Worm (Caenorhabditis elegans) whole organism, late embryonic: ENCODE results near the gene set-30.
A peak's percentile ranks its signal among the peaks of the same experiment; 100 is the strongest.

Experiments used
- F13H6.1 ChIP-seq: sonication (generic microtip); optimal IDR thresholded peaks from 2 replicates; lab custom pipeline; 2016; ENCODE audit warnings: missing genetic modification characterization, missing compliant biosample characterization
- K09A11.1 ChIP-seq: sonication (generic microtip); optimal IDR thresholded peaks from 2 replicates; lab custom pipeline; 2017; ENCODE audit warnings: antibody characterized with exemption, mild to moderate bottlenecking, missing genetic modification characterization, missing compliant biosample characterization; ENCODE audit not compliant: insufficient read depth
- Y22D7AL.16 ChIP-seq: sonication (generic microtip); optimal IDR thresholded peaks from 2 replicates; lab custom pipeline; 2016; ENCODE audit warnings: missing genetic modification characterization, missing compliant biosample characterization
- ahr-1 ChIP-seq: sonication (generic microtip); optimal IDR thresholded peaks from 2 replicates; lab custom pipeline; 2016; ENCODE audit warnings: missing genetic modification characterization, missing compliant biosample characterization
- ama-1 ChIP-seq: fragments of 150-350 bp; optimal IDR thresholded peaks from 2 replicates; lab custom pipeline; 2014
- ceh-14 ChIP-seq: sonication (generic microtip); optimal IDR thresholded peaks from 2 replicates; lab custom pipeline; 2016; ENCODE audit warnings: missing genotype, missing genetic modification characterization, missing compliant biosample characterization
- ceh-18 ChIP-seq: sonication (generic microtip); optimal IDR thresholded peaks from 2 replicates; lab custom pipeline; 2016; ENCODE audit warnings: missing genetic modification characterization, missing compliant biosample characterization
- ceh-19 ChIP-seq: fragments of 200-800 bp; sonication (Bioruptor generic); optimal IDR thresholded peaks from 2 replicates; lab custom pipeline; 2018; ENCODE audit warnings: mild to moderate bottlenecking, missing genetic modification characterization, missing compliant biosample characterization
- ceh-22 ChIP-seq: sonication (generic microtip); optimal IDR thresholded peaks from 2 replicates; lab custom pipeline; 2017; ENCODE audit warnings: missing biosample characterization, missing genetic modification characterization
- ceh-24 ChIP-seq: sonication (generic microtip); optimal IDR thresholded peaks from 2 replicates; lab custom pipeline; 2016; ENCODE audit warnings: mild to moderate bottlenecking, missing genetic modification characterization, missing compliant biosample characterization
- ceh-30 ChIP-seq: fragments of 150-350 bp; optimal IDR thresholded peaks from 2 replicates; lab custom pipeline; 2014; ENCODE audit warnings: missing biosample characterization, missing genetic modification characterization
- ceh-31 ChIP-seq: sonication (generic microtip); optimal IDR thresholded peaks from 2 replicates; lab custom pipeline; 2016; ENCODE audit warnings: missing genetic modification characterization, missing compliant biosample characterization
- ceh-34 ChIP-seq: sonication (generic microtip); optimal IDR thresholded peaks from 2 replicates; lab custom pipeline; 2016; ENCODE audit warnings: mild to moderate bottlenecking, missing genetic modification characterization, missing compliant biosample characterization
- ceh-45 ChIP-seq: fragments of 200-800 bp; sonication (Bioruptor generic); IDR thresholded peaks from 2 replicates; pipeline ENCODE4 v1.3.6; 2022; ENCODE audit warnings: missing genetic modification reagents, missing genetic modification characterization, missing compliant biosample characterization
- ceh-48 ChIP-seq: sonication (generic microtip); optimal IDR thresholded peaks from 2 replicates; lab custom pipeline; 2016; ENCODE audit warnings: missing genetic modification characterization, inconsistent platforms, missing compliant biosample characterization
- ceh-9 ChIP-seq: sonication (generic microtip); optimal IDR thresholded peaks from 2 replicates; lab custom pipeline; 2016; ENCODE audit warnings: mild to moderate bottlenecking, missing genetic modification characterization, inconsistent platforms, missing compliant biosample characterization
- che-1 ChIP-seq: sonication (generic microtip); optimal IDR thresholded peaks from 2 replicates; lab custom pipeline; 2016; ENCODE audit warnings: mild to moderate bottlenecking, missing genetic modification characterization, missing compliant biosample characterization
- dmd-4 ChIP-seq: sonication (generic microtip); optimal IDR thresholded peaks from 2 replicates; lab custom pipeline; 2016; ENCODE audit warnings: borderline replicate concordance, missing genetic modification characterization, missing compliant biosample characterization
- dve-1 ChIP-seq: sonication (generic microtip); optimal IDR thresholded peaks from 2 replicates; lab custom pipeline; 2017; ENCODE audit warnings: antibody characterized with exemption, mild to moderate bottlenecking, missing genetic modification characterization, missing compliant biosample characterization
- elt-2 ChIP-seq: sonication (generic microtip); optimal IDR thresholded peaks from 2 replicates; lab custom pipeline; 2016; ENCODE audit warnings: missing genetic modification reagents, missing genetic modification characterization, missing compliant biosample characterization
- fkh-6 ChIP-seq: sonication (generic microtip); optimal IDR thresholded peaks from 2 replicates; lab custom pipeline; 2016; ENCODE audit warnings: missing genetic modification characterization, missing compliant biosample characterization
- hlh-15 ChIP-seq: sonication (generic microtip); optimal IDR thresholded peaks from 2 replicates; lab custom pipeline; 2016; ENCODE audit warnings: missing genetic modification characterization, missing compliant biosample characterization
- hlh-8 ChIP-seq: sonication (generic microtip); optimal IDR thresholded peaks from 2 replicates; lab custom pipeline; 2016; ENCODE audit warnings: missing genotype, missing genetic modification characterization, missing compliant biosample characterization
- lim-6 ChIP-seq: sonication (generic microtip); optimal IDR thresholded peaks from 2 replicates; lab custom pipeline; 2016; ENCODE audit warnings: missing genetic modification characterization, missing compliant biosample characterization
- lin-11 ChIP-seq: fragments of 200-800 bp; sonication (Bioruptor generic); optimal IDR thresholded peaks from 2 replicates; lab custom pipeline; 2018; ENCODE audit warnings: mild to moderate bottlenecking, missing genetic modification characterization, missing compliant biosample characterization
- madf-2 ChIP-seq: sonication (generic microtip); optimal IDR thresholded peaks from 2 replicates; lab custom pipeline; 2017; ENCODE audit warnings: missing genetic modification characterization, missing compliant biosample characterization
- mec-3 ChIP-seq: sonication (generic microtip); optimal IDR thresholded peaks from 2 replicates; lab custom pipeline; 2016; ENCODE audit warnings: borderline replicate concordance, missing genetic modification characterization, missing compliant biosample characterization
- nfya-1 ChIP-seq: sonication (generic microtip); optimal IDR thresholded peaks from 2 replicates; lab custom pipeline; 2017; ENCODE audit warnings: missing genetic modification characterization, mild to moderate bottlenecking, missing compliant biosample characterization, antibody characterized with exemption, moderate library complexity
- nhr-11 ChIP-seq: fragments of 150-350 bp; optimal IDR thresholded peaks from 2 replicates; lab custom pipeline; 2014; ENCODE audit warnings: missing biosample characterization, missing genetic modification characterization
- npax-4 ChIP-seq: sonication (generic microtip); optimal IDR thresholded peaks from 2 replicates; lab custom pipeline; 2016; ENCODE audit warnings: missing genetic modification characterization, missing compliant biosample characterization
- pag-3 ChIP-seq: sonication (generic microtip); optimal IDR thresholded peaks from 2 replicates; lab custom pipeline; 2016; ENCODE audit warnings: missing compliant biosample characterization, missing genetic modification characterization, borderline replicate concordance
- pax-1 ChIP-seq: fragments of 150-350 bp; optimal IDR thresholded peaks from 2 replicates; lab custom pipeline; 2014; ENCODE audit warnings: missing biosample characterization, missing genetic modification characterization
- pha-2 ChIP-seq: sonication (generic microtip); optimal IDR thresholded peaks from 2 replicates; lab custom pipeline; 2017; ENCODE audit warnings: mild to moderate bottlenecking, missing genetic modification characterization, missing compliant biosample characterization
- pha-4 ChIP-seq: fragments of 150-350 bp; optimal IDR thresholded peaks from 2 replicates; lab custom pipeline; 2018; ENCODE audit warnings: missing biosample characterization, missing genetic modification reagents, missing genetic modification characterization
- pqm-1 ChIP-seq: sonication (generic microtip); optimal IDR thresholded peaks from 2 replicates; lab custom pipeline; 2016; ENCODE audit warnings: missing genetic modification characterization, missing compliant biosample characterization
- pros-1 ChIP-seq: fragments of 150-350 bp; optimal IDR thresholded peaks from 2 replicates; lab custom pipeline; 2014; ENCODE audit warnings: missing biosample characterization, missing genetic modification reagents, missing genetic modification characterization
- ref-2 ChIP-seq: sonication (generic microtip); optimal IDR thresholded peaks from 2 replicates; lab custom pipeline; 2016; ENCODE audit warnings: missing genetic modification characterization, missing compliant biosample characterization
- rnt-1 ChIP-seq: sonication (generic microtip); optimal IDR thresholded peaks from 2 replicates; lab custom pipeline; 2016; ENCODE audit warnings: missing genetic modification characterization, missing compliant biosample characterization
- sdc-2 ChIP-seq: sonication (generic microtip); optimal IDR thresholded peaks from 2 replicates; lab custom pipeline; 2016; ENCODE audit warnings: missing genotype, missing genetic modification characterization, missing compliant biosample characterization
- syd-9 ChIP-seq: sonication (generic microtip); optimal IDR thresholded peaks from 2 replicates; lab custom pipeline; 2016; ENCODE audit warnings: mild to moderate bottlenecking, missing genetic modification characterization, moderate library complexity, missing compliant biosample characterization
- tbx-2 ChIP-seq: sonication (generic microtip); optimal IDR thresholded peaks from 2 replicates; lab custom pipeline; 2016; ENCODE audit warnings: missing genetic modification characterization, missing compliant biosample characterization
- ttx-3 ChIP-seq: sonication (generic microtip); optimal IDR thresholded peaks from 2 replicates; lab custom pipeline; 2016; ENCODE audit warnings: missing genetic modification reagents, missing genetic modification characterization, missing compliant biosample characterization
- unc-42 ChIP-seq: sonication (generic microtip); optimal IDR thresholded peaks from 2 replicates; lab custom pipeline; 2016; ENCODE audit warnings: missing genotype, missing genetic modification characterization, missing compliant biosample characterization
- unc-55 ChIP-seq: sonication (generic microtip); optimal IDR thresholded peaks from 2 replicates; lab custom pipeline; 2017; ENCODE audit warnings: missing biosample characterization, missing genetic modification reagents, missing genetic modification characterization
- zip-5 ChIP-seq: sonication (generic microtip); optimal IDR thresholded peaks from 2 replicates; lab custom pipeline; 2016; ENCODE audit warnings: missing genetic modification characterization, missing compliant biosample characterization
- ztf-16 ChIP-seq: sonication (generic microtip); optimal IDR thresholded peaks from 2 replicates; lab custom pipeline; 2017; ENCODE audit warnings: missing genetic modification characterization, missing compliant biosample characterization

set-30 gene

ce11 chrX:4961681-4962656, 37.1 kb upstream of the set-30 start:
- no peak for TF ChIP-seq ref-2 (tag; lab: Kevin White, UChicago)
- no peak for TF ChIP-seq ahr-1 (tag; lab: Kevin White, UChicago)
- peak; percentile 40 for TF ChIP-seq ceh-22 (tag; lab: Kevin White, UChicago)
- TF ChIP-seq pag-3 (tag; lab: Kevin White, UChicago), result no peak
- no peak for TF ChIP-seq ama-1 (lab: Kevin White, UChicago)
- TF ChIP-seq lim-6 (tag; lab: Kevin White, UChicago), result no peak
- peak; percentile 8 for TF ChIP-seq zip-5 (tag; lab: Kevin White, UChicago)
- TF ChIP-seq ceh-45 (GFP tag; lab: Robert Waterston, UW), result no peak
- TF ChIP-seq ceh-30, result no peak
- TF ChIP-seq hlh-8 (tag; lab: Kevin White, UChicago), result no peak
- TF ChIP-seq elt-2, result peak; percentile 24
- no peak for TF ChIP-seq ceh-9 (tag; lab: Kevin White, UChicago)
- TF ChIP-seq nhr-11 (tag; lab: Kevin White, UChicago), result no peak
- no peak for TF ChIP-seq sdc-2
- TF ChIP-seq syd-9 (tag; lab: Kevin White, UChicago), result no peak
- TF ChIP-seq npax-4, result no peak
- TF ChIP-seq F13H6.1 (tag; lab: Kevin White, UChicago), result no peak
- peak; percentile 74 for TF ChIP-seq ceh-34 (tag; lab: Kevin White, UChicago)
- TF ChIP-seq ceh-48 (tag; lab: Kevin White, UChicago), result no peak
- TF ChIP-seq pha-2, result peak; percentile 75
- no peak for TF ChIP-seq ceh-24 (tag; lab: Kevin White, UChicago)
- peak; percentile 14 for TF ChIP-seq unc-55 (GFP tag; lab: Kevin White, UChicago)
- TF ChIP-seq rnt-1 (tag; lab: Kevin White, UChicago), result no peak
- no peak for TF ChIP-seq ttx-3
- no peak for TF ChIP-seq dve-1 (tag; lab: Kevin White, UChicago)
- peak; percentile 37 for TF ChIP-seq ztf-16
- TF ChIP-seq tbx-2 (tag; lab: Kevin White, UChicago), result peak; percentile 59
- peak; percentile 62 for TF ChIP-seq ceh-18 (tag; lab: Kevin White, UChicago)
- TF ChIP-seq K09A11.1, result no peak
- no peak for TF ChIP-seq pqm-1 (tag; lab: Kevin White, UChicago)
- no peak for TF ChIP-seq madf-2 (tag; lab: Kevin White, UChicago)
- no peak for TF ChIP-seq hlh-15 (tag; lab: Kevin White, UChicago)
- TF ChIP-seq mec-3 (tag; lab: Kevin White, UChicago), result no peak
- no peak for TF ChIP-seq Y22D7AL.16 (tag; lab: Kevin White, UChicago)
- peak; percentile 18 for TF ChIP-seq ceh-31 (tag; lab: Kevin White, UChicago)
- no peak for TF ChIP-seq che-1 (tag; lab: Kevin White, UChicago)
- peak; percentile 23 for TF ChIP-seq ceh-14 (tag; lab: Kevin White, UChicago)
- TF ChIP-seq pax-1 (tag; lab: Kevin White, UChicago), result peak; percentile 65
- TF ChIP-seq fkh-6 (tag; lab: Kevin White, UChicago), result peak; percentile 1
- no peak for TF ChIP-seq ceh-19 (GFP tag; lab: Kevin White, UChicago)
- peak; percentile 36 for TF ChIP-seq lin-11 (tag; lab: Kevin White, UChicago)
- peak; percentile 49 for TF ChIP-seq nfya-1 (tag; lab: Kevin White, UChicago)
- no peak for TF ChIP-seq pha-4 (tag; lab: Kevin White, UChicago)
- no peak for TF ChIP-seq dmd-4 (tag; lab: Kevin White, UChicago)
- TF ChIP-seq pros-1 (tag; lab: Kevin White, UChicago), result peak; percentile 12
- peak; percentile 80 for TF ChIP-seq unc-42 (tag; lab: Kevin White, UChicago)
